Worm (Caenorhabditis elegans) whole organism, L3 larva: Measurements from ENCODE around the gene twk-25.

Experiments used
- ama-1 ChIP-seq: fragments of 150-350 bp; optimal IDR thresholded peaks from 2 replicates; lab custom pipeline; 2018
- jun-1 ChIP-seq: fragments of 150-350 bp; optimal IDR thresholded peaks from 2 replicates; lab custom pipeline; 2014; ENCODE audit warnings: missing biosample characterization, missing genetic modification reagents, missing genetic modification characterization
- mdl-1 ChIP-seq: fragments of 150-350 bp; optimal IDR thresholded peaks from 2 replicates; lab custom pipeline; 2014; ENCODE audit warnings: missing biosample characterization, missing genetic modification characterization
- nfya-1 ChIP-seq: sonication (generic microtip); optimal IDR thresholded peaks from 2 replicates; lab custom pipeline; 2017; ENCODE audit warnings: missing genetic modification characterization, mild to moderate bottlenecking, missing compliant biosample characterization, antibody characterized with exemption, moderate library complexity; ENCODE audit not compliant: insufficient read depth
- nhr-43 ChIP-seq: sonication (generic microtip); optimal IDR thresholded peaks from 2 replicates; lab custom pipeline; 2016; ENCODE audit warnings: mild to moderate bottlenecking, missing genetic modification characterization, missing compliant biosample characterization; ENCODE audit not compliant: poor library complexity, severe bottlenecking
- tbx-2 ChIP-seq: sonication (generic microtip); optimal IDR thresholded peaks from 2 replicates; lab custom pipeline; 2016; ENCODE audit warnings: mild to moderate bottlenecking, missing genetic modification characterization, missing compliant biosample characterization
- unc-39 ChIP-seq: sonication (generic microtip); optimal IDR thresholded peaks from 4 replicates; lab custom pipeline; 2017; ENCODE audit warnings: missing biosample characterization, missing genetic modification characterization
- zag-1 ChIP-seq: fragments of 150-350 bp; optimal IDR thresholded peaks from 2 replicates; lab custom pipeline; 2014; ENCODE audit warnings: missing biosample characterization, missing genetic modification characterization

DNA sequence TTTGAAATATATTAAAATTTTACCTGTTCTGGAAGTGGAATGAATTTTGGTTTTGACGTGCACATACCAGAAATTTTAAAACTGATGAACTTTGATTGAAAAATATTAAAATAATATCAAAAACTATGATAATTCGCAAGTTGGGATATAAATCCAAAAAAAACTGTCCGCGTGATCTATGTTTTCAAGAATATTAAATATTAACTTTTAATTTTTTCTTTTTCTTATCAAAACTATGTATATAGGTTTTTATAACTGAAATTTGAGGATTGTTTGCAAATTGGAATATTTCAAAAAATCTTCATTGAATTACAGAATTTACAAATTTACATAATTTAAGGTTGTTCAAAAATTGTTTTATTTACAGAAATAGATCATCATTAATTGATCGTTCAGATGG lies 39.4 kb upstream of the twk-25 start, which contains the start of gene C10C6.3:
- TF ChIP-seq nhr-43 = no peak
- no peak for TF ChIP-seq tbx-2
- no peak for TF ChIP-seq zag-1 (tag; lab: Kevin White, UChicago)
- TF ChIP-seq mdl-1 = no peak
- TF ChIP-seq nfya-1 = no peak
- TF ChIP-seq jun-1 = no peak
- TF ChIP-seq ama-1 = no peak
- TF ChIP-seq unc-39 = no peak
